Worm (Caenorhabditis elegans) whole organism, early embryonic: ENCODE measurements around the gene srh-184.

ENCODE experiments used
- ama-1 ChIP-seq: fragments of 150-350 bp; optimal IDR thresholded peaks from 2 replicates; lab custom pipeline; 2014
- ets-7 ChIP-seq: sonication (generic microtip); optimal IDR thresholded peaks from 2 replicates; lab custom pipeline; 2016; ENCODE audit warnings: missing genotype, missing genetic modification characterization, missing compliant biosample characterization
- pes-1 ChIP-seq: fragments of 200-800 bp; sonication (Bioruptor generic); IDR thresholded peaks from 2 replicates; pipeline ENCODE4 v1.3.6; 2022; ENCODE audit warnings: missing genetic modification reagents, missing genetic modification characterization, missing compliant biosample characterization
- scrt-1 ChIP-seq: fragments of 200-800 bp; sonication (Bioruptor generic); IDR thresholded peaks from 2 replicates; pipeline ENCODE4 v1.3.6; 2022; ENCODE audit warnings: missing genetic modification characterization, missing compliant biosample characterization
- tbx-11 ChIP-seq: fragments of 200-800 bp; sonication (Bioruptor generic); IDR thresholded peaks from 2 replicates; pipeline ENCODE4 v1.3.6; 2022; ENCODE audit warnings: missing genetic modification characterization, missing compliant biosample characterization
- tbx-37 ChIP-seq: fragments of 200-800 bp; sonication (Bioruptor generic); conservative IDR thresholded peaks from 2 replicates; pipeline ENCODE4 v1.3.6; 2022; ENCODE audit warnings: missing genetic modification reagents, missing genetic modification characterization, missing compliant biosample characterization

ce11 chrV:10811763-10812162 lies 13.8 kb upstream of the srh-184 start, which contains the start of gene C29A12.22:
- TF ChIP-seq ama-1 (no peak), pes-1 (GFP tag; lab: Robert Waterston, UW) (no peak), tbx-11 (GFP tag; lab: Robert Waterston, UW) (no peak), scrt-1 (GFP tag; lab: Robert Waterston, UW) (no peak), ets-7 (tag; lab: Kevin White, UChicago) (no peak), tbx-37 (GFP tag; lab: Robert Waterston, UW) (no peak)
